Worm (Caenorhabditis elegans) whole organism, young adult: ENCODE data around the gene str-57.
A peak's percentile ranks its signal among the peaks of the same experiment; 100 is the strongest.

Experiments
- B0336.3 ChIP-seq: fragments of 200-800 bp; sonication (Bioruptor generic); IDR thresholded peaks from 2 replicates; pipeline ENCODE4 v1.3.6; 2022; ENCODE audit warnings: missing genetic modification characterization, missing compliant biosample characterization
- C17E4.6 ChIP-seq: fragments of 200-800 bp; sonication (Bioruptor generic); IDR thresholded peaks from 2 replicates; pipeline ENCODE4 v1.3.6; 2022; ENCODE audit warnings: missing genetic modification reagents, missing genetic modification characterization, missing compliant biosample characterization
- D2030.7 ChIP-seq: fragments of 200-800 bp; sonication (Bioruptor generic); IDR thresholded peaks from 2 replicates; pipeline ENCODE4 v1.3.6; 2022; ENCODE audit warnings: missing genetic modification reagents, missing genetic modification characterization, missing compliant biosample characterization
- F22D6.2 ChIP-seq: sonication (generic microtip); optimal IDR thresholded peaks from 2 replicates; lab custom pipeline; 2016; ENCODE audit warnings: mild to moderate bottlenecking, missing genetic modification characterization, missing compliant biosample characterization
- F33H1.4 ChIP-seq: fragments of 200-800 bp; sonication (Bioruptor generic); IDR thresholded peaks from 2 replicates; pipeline ENCODE4 v1.3.6; 2022; ENCODE audit warnings: missing genetic modification reagents, missing genetic modification characterization, missing compliant biosample characterization
- F37B4.10 ChIP-seq: fragments of 200-800 bp; sonication (Bioruptor generic); IDR thresholded peaks from 2 replicates; pipeline ENCODE4 v1.3.6; 2022; ENCODE audit warnings: missing genetic modification characterization, missing compliant biosample characterization
- T07F8.4 ChIP-seq: sonication (generic microtip); optimal IDR thresholded peaks from 2 replicates; lab custom pipeline; 2016; ENCODE audit warnings: mild to moderate bottlenecking, missing genetic modification characterization, moderate library complexity, missing compliant biosample characterization
- T26A5.8 ChIP-seq: sonication (generic microtip); optimal IDR thresholded peaks from 2 replicates; lab custom pipeline; 2016; ENCODE audit warnings: missing genetic modification characterization, missing compliant biosample characterization
- akir-1 ChIP-seq: fragments of 200-800 bp; sonication (Bioruptor generic); optimal IDR thresholded peaks from 2 replicates; lab custom pipeline; 2018; ENCODE audit warnings: mild to moderate bottlenecking, missing genetic modification characterization, moderate library complexity, missing compliant biosample characterization
- atf-7 ChIP-seq: sonication (generic microtip); optimal IDR thresholded peaks from 2 replicates; lab custom pipeline; 2017; ENCODE audit warnings: mild to moderate bottlenecking, missing genetic modification characterization, missing compliant biosample characterization
- cebp-1 ChIP-seq, 2 experiments: fragments of 200-800 bp in 1 of 2; sonication (Bioruptor generic) in 1 of 2; sonication (generic microtip) in 1 of 2; IDR thresholded peaks in 1 of 2; optimal IDR thresholded peaks in 1 of 2; 2 replicates each; pipeline versions ENCODE4 v1.3.6 to Lab custom; 2017 to 2022; ENCODE audit warnings: missing compliant biosample characterization in 2 of 2, missing genetic modification characterization in 2 of 2, mild to moderate bottlenecking in 1 of 2, missing genetic modification reagents in 1 of 2, moderate library complexity in 1 of 2
- cebp-2 ChIP-seq: fragments of 200-800 bp; sonication (Bioruptor generic); IDR thresholded peaks from 2 replicates; pipeline ENCODE4 v1.3.6; 2022; ENCODE audit warnings: missing genetic modification characterization, missing compliant biosample characterization
- ceh-27 ChIP-seq: fragments of 200-800 bp; sonication (Bioruptor generic); optimal IDR thresholded peaks from 2 replicates; lab custom pipeline; 2018; ENCODE audit warnings: mild to moderate bottlenecking, missing genetic modification characterization, moderate library complexity, missing compliant biosample characterization
- ceh-58 ChIP-seq: fragments of 200-800 bp; sonication (Bioruptor generic); IDR thresholded peaks from 2 replicates; pipeline ENCODE4 v1.3.6; 2022; ENCODE audit warnings: missing genetic modification characterization, missing compliant biosample characterization
- chd-7 ChIP-seq: sonication (generic microtip); optimal IDR thresholded peaks from 2 replicates; lab custom pipeline; 2016; ENCODE audit warnings: mild to moderate bottlenecking, missing genetic modification characterization, moderate library complexity, missing compliant biosample characterization
- dpl-1 ChIP-seq: fragments of 150-350 bp; optimal IDR thresholded peaks from 2 replicates; lab custom pipeline; 2014; ENCODE audit warnings: missing biosample characterization, missing genetic modification reagents, missing genetic modification characterization
- egl-18 ChIP-seq: fragments of 200-800 bp; sonication (Bioruptor generic); IDR thresholded peaks from 2 replicates; pipeline ENCODE4 v1.3.6; 2022; ENCODE audit warnings: missing genetic modification reagents, missing genetic modification characterization, missing compliant biosample characterization
- fkh-3 ChIP-seq: sonication (generic microtip); optimal IDR thresholded peaks from 2 replicates; lab custom pipeline; 2016; ENCODE audit warnings: mild to moderate bottlenecking, missing genetic modification characterization, missing compliant biosample characterization
- gei-17 ChIP-seq: fragments of 200-800 bp; sonication (Bioruptor generic); optimal IDR thresholded peaks from 2 replicates; lab custom pipeline; 2018; ENCODE audit warnings: mild to moderate bottlenecking, missing genetic modification characterization, missing compliant biosample characterization
- hlh-26 ChIP-seq: fragments of 200-800 bp; sonication (Bioruptor generic); conservative IDR thresholded peaks from 2 replicates; pipeline ENCODE4 v1.3.6; 2022; ENCODE audit warnings: missing genetic modification reagents, missing genetic modification characterization, missing compliant biosample characterization
- lin-26 ChIP-seq: fragments of 200-800 bp; sonication (Bioruptor generic); IDR thresholded peaks from 2 replicates; pipeline ENCODE4 v1.3.6; 2022; ENCODE audit warnings: missing genetic modification reagents, missing genetic modification characterization, missing compliant biosample characterization
- lin-40 ChIP-seq: sonication (generic microtip); optimal IDR thresholded peaks from 2 replicates; lab custom pipeline; 2016; ENCODE audit warnings: missing genetic modification characterization, mild to moderate bottlenecking, missing compliant biosample characterization, missing genotype, missing genetic modification reagents
- madf-3 ChIP-seq: fragments of 200-800 bp; sonication (Bioruptor generic); IDR thresholded peaks from 2 replicates; pipeline ENCODE4 v1.3.6; 2022; ENCODE audit warnings: missing genetic modification reagents, missing genetic modification characterization, missing compliant biosample characterization
- madf-6 ChIP-seq: fragments of 200-800 bp; sonication (Bioruptor generic); IDR thresholded peaks from 2 replicates; pipeline ENCODE4 v1.3.6; 2022; ENCODE audit warnings: missing genetic modification reagents, missing genetic modification characterization, missing compliant biosample characterization
- madf-8 ChIP-seq: fragments of 200-800 bp; sonication (Bioruptor generic); conservative IDR thresholded peaks from 2 replicates; pipeline ENCODE4 v1.3.6; 2022; ENCODE audit warnings: missing genetic modification reagents, missing genetic modification characterization, missing compliant biosample characterization
- nfya-1 ChIP-seq: sonication (generic microtip); optimal IDR thresholded peaks from 2 replicates; lab custom pipeline; 2017; ENCODE audit warnings: antibody characterized with exemption, missing compliant biosample characterization, missing genetic modification characterization, borderline replicate concordance; ENCODE audit not compliant: insufficient read depth
- nhr-179 ChIP-seq: sonication (generic microtip); optimal IDR thresholded peaks from 2 replicates; lab custom pipeline; 2016; ENCODE audit warnings: mild to moderate bottlenecking, missing genetic modification characterization, missing compliant biosample characterization
- nhr-27 ChIP-seq: fragments of 200-800 bp; sonication (Bioruptor generic); optimal IDR thresholded peaks from 2 replicates; lab custom pipeline; 2018; ENCODE audit warnings: mild to moderate bottlenecking, missing genetic modification characterization, moderate library complexity, missing compliant biosample characterization
- nhr-80 ChIP-seq: sonication (generic microtip); optimal IDR thresholded peaks from 2 replicates; lab custom pipeline; 2016; ENCODE audit warnings: missing genetic modification characterization, missing compliant biosample characterization
- repo-1 ChIP-seq: sonication (generic microtip); optimal IDR thresholded peaks from 2 replicates; lab custom pipeline; 2017; ENCODE audit warnings: mild to moderate bottlenecking, missing genetic modification characterization, missing compliant biosample characterization
- rpc-1 ChIP-seq, 2 experiments: fragments of 150-350 bp in 1 of 2; sonication (generic microtip) in 1 of 2; optimal IDR thresholded peaks; 2 replicates each; lab custom pipeline; 2014 to 2018; ENCODE audit warnings: missing biosample characterization in 1 of 2, missing genetic modification characterization in 1 of 2, missing genetic modification reagents in 1 of 2, missing genotype in 1 of 2
- snpc-4 ChIP-seq, 5 experiments: fragments of 150-350 bp in 1 of 5; sonication (generic microtip) in 4 of 5; optimal IDR thresholded peaks; 2 replicates each; lab custom pipeline; 2014 to 2018; ENCODE audit warnings: missing genetic modification characterization in 5 of 5, missing biosample characterization in 3 of 5, antibody characterized with exemption in 2 of 5, mild to moderate bottlenecking in 2 of 5, missing compliant biosample characterization in 2 of 5, missing genotype in 2 of 5, moderate library complexity in 2 of 5, missing genetic modification reagents in 1 of 5
- tbp1 ChIP-seq: fragments of 200-800 bp; sonication (Bioruptor generic); optimal IDR thresholded peaks from 2 replicates; lab custom pipeline; 2018; ENCODE audit warnings: mild to moderate bottlenecking, missing genetic modification characterization, missing compliant biosample characterization
- tbx-9 ChIP-seq: sonication (generic microtip); optimal IDR thresholded peaks from 2 replicates; lab custom pipeline; 2016; ENCODE audit warnings: borderline replicate concordance, missing genetic modification characterization, inconsistent platforms, missing compliant biosample characterization
- xnd-1 ChIP-seq: sonication (generic microtip); optimal IDR thresholded peaks from 2 replicates; lab custom pipeline; 2016; ENCODE audit warnings: missing genotype, missing genetic modification reagents, missing genetic modification characterization, missing compliant biosample characterization
- zim-3 ChIP-seq: sonication (generic microtip); optimal IDR thresholded peaks from 2 replicates; lab custom pipeline; 2017; ENCODE audit warnings: mild to moderate bottlenecking, missing genetic modification characterization, moderate library complexity, missing compliant biosample characterization
- ztf-18 ChIP-seq: sonication (generic microtip); optimal IDR thresholded peaks from 2 replicates; lab custom pipeline; 2016; ENCODE audit warnings: missing genotype, mild to moderate bottlenecking, missing genetic modification characterization, missing compliant biosample characterization
- ztf-26 ChIP-seq: sonication (generic microtip); optimal IDR thresholded peaks from 2 replicates; lab custom pipeline; 2017; ENCODE audit warnings: missing genetic modification characterization, missing compliant biosample characterization
- ztf-3 ChIP-seq: fragments of 200-800 bp; sonication (Bioruptor generic); optimal IDR thresholded peaks from 2 replicates; lab custom pipeline; 2018; ENCODE audit warnings: mild to moderate bottlenecking, missing genetic modification characterization, missing compliant biosample characterization
- ztf-6 ChIP-seq: fragments of 200-800 bp; sonication (Bioruptor generic); IDR thresholded peaks from 2 replicates; pipeline ENCODE4 v1.3.6; 2022; ENCODE audit warnings: missing genetic modification reagents, missing genetic modification characterization, missing compliant biosample characterization

Gene str-57

ce11 chrV:15873762-15874161 is 3.3 kb downstream of the str-57 start (continued):
- TF ChIP-seq egl-18 (GFP tag; lab: Robert Waterston, UW) (peak; percentile 83; the same call in 1 of the 2 replicates), T26A5.8 (peak; percentile 95), nhr-179 (peak; percentile 86), ztf-3 (peak; percentile 79), madf-6 (GFP tag; lab: Robert Waterston, UW) (peak; percentile 81), F22D6.2 (tag; lab: Kevin White, UChicago) (peak; percentile 67), D2030.7 (peak; percentile 87), C17E4.6 (peak; percentile 87), zim-3 (tag; lab: Kevin White, UChicago) (peak; percentile 98), xnd-1 (peak; percentile 12), F33H1.4 (GFP tag; lab: Robert Waterston, UW) (peak; percentile 52), ztf-18 (peak; percentile 85), cebp-2 (peak; percentile 96), lin-40 (tag; lab: Kevin White, UChicago) (no peak), madf-8 (GFP tag; lab: Robert Waterston, UW) (peak; percentile 43), snpc-4 (GFP tag; optimal IDR thresholded peaks at IDR 0.05; lab: Kevin White, UChicago) (peak; percentile 83), snpc-4 (tag; optimal IDR thresholded peaks at IDR 0.05; lab: Kevin White, UChicago) (peak; percentile 66 to 88 (median 86)), repo-1 (tag; lab: Kevin White, UChicago) (peak; percentile 93), cebp-1 (GFP tag; IDR thresholded peaks at IDR 0.05; lab: Robert Waterston, UW) (peak; percentile 68; the same call in 1 of the 2 replicates), cebp-1 (tag; optimal IDR thresholded peaks at IDR 0.05; lab: Kevin White, UChicago) (peak; percentile 90), nhr-27 (tag; lab: Kevin White, UChicago) (peak; percentile 91), B0336.3 (peak; percentile 87; the same call in 1 of the 2 replicates), nhr-80 (tag; lab: Kevin White, UChicago) (peak; percentile 65), hlh-26 (GFP tag; lab: Robert Waterston, UW) (0 out of 2 replicates have a peak, but pooled peaks have one; percentile 46), rpc-1 (optimal IDR thresholded peaks at IDR 0.05; lab: Kevin White, UChicago) (peak; percentile 98), rpc-1 (tag; optimal IDR thresholded peaks at IDR 0.05; lab: Kevin White, UChicago) (peak; percentile 99), fkh-3 (tag; lab: Kevin White, UChicago) (peak; percentile 98), lin-26 (GFP tag; lab: Robert Waterston, UW) (peak; percentile 99), T07F8.4 (peak; percentile 88), tbx-9 (tag; lab: Kevin White, UChicago) (peak; percentile 96), F37B4.10 (GFP tag; lab: Robert Waterston, UW) (peak; percentile 92; the same call in 1 of the 2 replicates), tbp1 (GFP tag; lab: Kevin White, UChicago) (peak; percentile 100), ztf-26 (peak; percentile 93), ceh-27 (peak; percentile 90)

ce11 chrV:15876308-15876707 is 5.9 kb downstream of the str-57 start, which contains the start of gene nhr-102:
TSS of gene nhr-102 (minus strand) at chrV:15876408.
- TF ChIP-seq dpl-1 (no peak), madf-6 (GFP tag; lab: Robert Waterston, UW) (0 out of 2 replicates have a peak, but pooled peaks have one; percentile 28)

ce11 chrV:15879508-15879907 is 9.1 kb downstream of the str-57 start, which contains the start of gene nhr-84:
TSS of gene nhr-84 (minus strand) at chrV:15879608.
- TF ChIP-seq atf-7 (tag; lab: Kevin White, UChicago) (no peak), cebp-2 (no peak), akir-1 (GFP tag; lab: Kevin White, UChicago) (no peak), madf-3 (GFP tag; lab: Robert Waterston, UW) (no peak), F22D6.2 (tag; lab: Kevin White, UChicago) (no peak), ztf-6 (GFP tag; lab: Robert Waterston, UW) (no peak), nfya-1 (tag; lab: Kevin White, UChicago) (no peak), T07F8.4 (no peak), ceh-58 (no peak), gei-17 (GFP tag; lab: Kevin White, UChicago) (no peak), B0336.3 (no peak), chd-7 (tag; lab: Kevin White, UChicago) (no peak)
- TF ChIP-seq, all 124 proteins: peak for 0
